Fruit fly (Drosophila melanogaster) whole organism, wandering third instar larva: Measurements from ENCODE around the gene CG13024.

Source experiments
- Abd-B ChIP-seq: fragments of >200 bp; optimal IDR thresholded peaks from 2 replicates; lab custom pipeline; 2017; ENCODE audit warnings: missing biosample characterization, missing genetic modification characterization
- CG32264 ChIP-seq: fragments of 200-800 bp; sonication (Bioruptor generic); optimal IDR thresholded peaks from 2 replicates; lab custom pipeline; 2016; ENCODE audit warnings: missing biosample characterization, missing genetic modification characterization
- CrebA ChIP-seq: fragments of 200-800 bp; sonication (Bioruptor generic); optimal IDR thresholded peaks from 2 replicates; lab custom pipeline; 2016; ENCODE audit warnings: missing biosample characterization, mild to moderate bottlenecking, missing genetic modification characterization, borderline replicate concordance
- Dfd ChIP-seq: fragments of >200 bp; optimal IDR thresholded peaks from 2 replicates; lab custom pipeline; 2017; ENCODE audit warnings: missing biosample characterization, missing genetic modification characterization
- HLH106 ChIP-seq: fragments of 200-800 bp; optimal IDR thresholded peaks from 3 replicates; lab custom pipeline; 2019; ENCODE audit warnings: missing biosample characterization, mild to moderate bottlenecking, missing genetic modification characterization, moderate library complexity
- Hr78 ChIP-seq: fragments of >200 bp; optimal IDR thresholded peaks from 2 replicates; lab custom pipeline; 2017; ENCODE audit warnings: missing biosample characterization, missing genetic modification characterization
- Hr83 ChIP-seq: fragments of 200-300 bp; sonication (Bioruptor generic); optimal IDR thresholded peaks from 2 replicates; lab custom pipeline; 2016; ENCODE audit warnings: missing biosample characterization, mild to moderate bottlenecking, missing genetic modification characterization, moderate library complexity; ENCODE audit not compliant: poor library complexity, severe bottlenecking
- N ChIP-seq: fragments of >200 bp; optimal IDR thresholded peaks from 2 replicates; lab custom pipeline; 2018; ENCODE audit warnings: missing biosample characterization, missing external identifiers, missing genetic modification characterization
- Rel ChIP-seq, 2 experiments: fragments of 200-800 bp; sonication (Bioruptor generic) in 1 of 2; optimal IDR thresholded peaks; 2 replicates in 1 of 2; 3 replicates in 1 of 2; lab custom pipeline; 2016 to 2019; ENCODE audit warnings: mild to moderate bottlenecking in 2 of 2, missing biosample characterization in 2 of 2, missing genetic modification characterization in 2 of 2, moderate library complexity in 1 of 2
- Vsx2 ChIP-seq: fragments of 200-300, 225-300 bp; sonication (Bioruptor generic); optimal IDR thresholded peaks from 2 replicates; lab custom pipeline; 2018; ENCODE audit warnings: missing biosample characterization, missing genetic modification characterization; ENCODE audit not compliant: partially characterized antibody
- br ChIP-seq: fragments of 200-800 bp; sonication (Bioruptor generic); optimal IDR thresholded peaks from 2 replicates; lab custom pipeline; 2016; ENCODE audit warnings: missing biosample characterization, missing genetic modification characterization
- dmrt93B ChIP-seq: fragments of 200-800 bp; sonication (Bioruptor generic); optimal IDR thresholded peaks from 2 replicates; lab custom pipeline; 2018; ENCODE audit warnings: missing biosample characterization, mild to moderate bottlenecking, missing genetic modification characterization
- dsf ChIP-seq: sonication (Bioruptor generic); optimal IDR thresholded peaks from 2 replicates; lab custom pipeline; 2016; ENCODE audit warnings: missing biosample characterization, missing genetic modification characterization, borderline replicate concordance
- ey ChIP-seq: fragments of 200-800 bp; sonication (Bioruptor generic); optimal IDR thresholded peaks from 2 replicates; lab custom pipeline; 2016; ENCODE audit warnings: missing biosample characterization, missing genetic modification characterization
- fru ChIP-seq: fragments of 200-800 bp; sonication (Bioruptor generic); optimal IDR thresholded peaks from 3 replicates; lab custom pipeline; 2016; ENCODE audit warnings: missing biosample characterization, mild to moderate bottlenecking, missing genetic modification characterization
- jim ChIP-seq: fragments of 175-275, 200-325 bp; sonication (Bioruptor generic); optimal IDR thresholded peaks from 2 replicates; lab custom pipeline; 2016; ENCODE audit warnings: missing biosample characterization, mild to moderate bottlenecking, missing genetic modification characterization
- lola ChIP-seq: fragments of >200 bp; optimal IDR thresholded peaks from 2 replicates; lab custom pipeline; 2017; ENCODE audit warnings: missing biosample characterization, missing genetic modification characterization
- psq ChIP-seq: fragments of 200-800 bp; sonication (Bioruptor generic); optimal IDR thresholded peaks from 3 replicates; lab custom pipeline; 2017; ENCODE audit warnings: missing biosample characterization, mild to moderate bottlenecking, missing genetic modification characterization, moderate library complexity
- sage ChIP-seq: fragments of 200-800 bp; sonication (Bioruptor generic); optimal IDR thresholded peaks from 2 replicates; lab custom pipeline; 2016; ENCODE audit warnings: missing biosample characterization, mild to moderate bottlenecking, missing genetic modification characterization
- sv ChIP-seq: fragments of 200-800 bp; sonication (Bioruptor generic); optimal IDR thresholded peaks from 3 replicates; lab custom pipeline; 2016; ENCODE audit warnings: missing biosample characterization, missing genetic modification characterization
- tai ChIP-seq: sonication (Bioruptor generic); optimal IDR thresholded peaks from 2 replicates; lab custom pipeline; 2016; ENCODE audit warnings: missing biosample characterization, missing genetic modification characterization
- woc ChIP-seq: sonication (Bioruptor generic); optimal IDR thresholded peaks from 2 replicates; lab custom pipeline; 2016; ENCODE audit warnings: missing biosample characterization, mild to moderate bottlenecking, missing genetic modification characterization

Gene CG13024

dm6 chr3L:16762203-16762997, 66.5 kb downstream of the CG13024 start:
- TF ChIP-seq Abd-B (GFP tag; lab: Kevin White, UChicago) (no peak), dsf (GFP tag; lab: Kevin White, UChicago) (no peak), CG32264 (GFP tag; lab: Kevin White, UChicago) (no peak), psq (GFP tag; lab: Kevin White, UChicago) (no peak), ey (GFP tag; lab: Kevin White, UChicago) (no peak), HLH106 (tag; lab: Kevin White, UChicago) (no peak), fru (no peak), sv (GFP tag; lab: Kevin White, UChicago) (no peak), Hr83 (GFP tag; lab: Kevin White, UChicago) (no peak), lola (GFP tag; lab: Kevin White, UChicago) (no peak), br (no peak), Hr78 (GFP tag; lab: Kevin White, UChicago) (no peak), woc (GFP tag; lab: Kevin White, UChicago) (no peak), sage (no peak), jim (GFP tag; lab: Kevin White, UChicago) (no peak), tai (GFP tag; lab: Kevin White, UChicago) (no peak), Dfd (GFP tag; lab: Kevin White, UChicago) (no peak), Rel (GFP tag; optimal IDR thresholded peaks at IDR 0.05; lab: Kevin White, UChicago) (no peak), Rel (tag; optimal IDR thresholded peaks at IDR 0.05; lab: Kevin White, UChicago) (no peak), Vsx2 (GFP tag; lab: Kevin White, UChicago) (no peak), dmrt93B (GFP tag; lab: Kevin White, UChicago) (no peak)

DNA sequence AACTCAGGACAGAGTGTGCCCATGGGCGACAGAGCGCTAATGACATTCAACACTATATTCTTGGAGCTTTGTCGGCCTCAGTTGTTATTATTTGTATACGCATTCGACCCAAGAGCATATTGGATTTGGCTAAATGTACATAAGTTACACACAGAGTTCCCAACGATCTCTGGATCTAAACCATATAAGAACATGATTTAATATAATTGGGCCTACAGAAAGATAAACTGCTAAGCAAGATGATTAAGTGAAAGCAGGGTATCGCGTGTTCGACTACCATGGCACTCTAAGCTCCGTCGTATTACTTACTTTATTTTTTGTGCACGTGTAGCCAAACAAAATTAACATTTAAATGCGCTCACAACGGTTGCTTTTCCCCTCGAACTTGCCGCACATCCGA, 68.6 kb downstream of the CG13024 start:
- TF ChIP-seq Hr83 (GFP tag; lab: Kevin White, UChicago) (no peak), sage (no peak), Hr78 (GFP tag; lab: Kevin White, UChicago) (no peak), br (no peak), CrebA (no peak), N (GFP tag; lab: Kevin White, UChicago) (no peak), woc (GFP tag; lab: Kevin White, UChicago) (no peak)
- TF ChIP-seq, all 38 proteins: peak for 0
